Fruit fly (Drosophila melanogaster) whole organism, embryonic: Measurements from ENCODE around the gene CG42571.

Experiments
- Abd-B ChIP-seq: fragments of 200-800 bp; sonication (Bioruptor generic); optimal IDR thresholded peaks from 2 replicates; lab custom pipeline; 2018; ENCODE audit warnings: missing biosample characterization, mild to moderate bottlenecking, missing genetic modification characterization, moderate library complexity
- Atf3 ChIP-seq: fragments of 200-800 bp; sonication (Bioruptor generic); optimal IDR thresholded peaks from 3 replicates; lab custom pipeline; 2016; ENCODE audit warnings: missing biosample characterization, missing genetic modification characterization
- CG10366 ChIP-seq: fragments of 200-800 bp; sonication (Bioruptor generic); IDR thresholded peaks from 2 replicates; pipeline ENCODE4 v1.3.6; 2022; ENCODE audit warnings: missing biosample characterization, missing genetic modification characterization
- CG12299 ChIP-seq: fragments of 200-800 bp; sonication (Bioruptor generic); optimal IDR thresholded peaks from 2 replicates; lab custom pipeline; 2018; ENCODE audit warnings: missing biosample characterization, mild to moderate bottlenecking, missing genetic modification characterization
- CG12391 ChIP-seq: fragments of 200-800 bp; sonication (Bioruptor generic); optimal IDR thresholded peaks from 3 replicates; lab custom pipeline; 2018; ENCODE audit warnings: missing biosample characterization, mild to moderate bottlenecking, missing genetic modification characterization, moderate library complexity
- CG12744 ChIP-seq: fragments of 200-800 bp; sonication (Bioruptor generic); optimal IDR thresholded peaks from 2 replicates; lab custom pipeline; 2016; ENCODE audit warnings: missing biosample characterization, missing genetic modification characterization
- CG15269 ChIP-seq: fragments of 200-800 bp; sonication (Bioruptor generic); optimal IDR thresholded peaks from 2 replicates; lab custom pipeline; 2018; ENCODE audit warnings: missing biosample characterization, mild to moderate bottlenecking, missing genetic modification characterization, moderate library complexity
- CG16863 ChIP-seq: fragments of 200-800 bp; sonication (Bioruptor generic); optimal IDR thresholded peaks from 3 replicates; lab custom pipeline; 2016; ENCODE audit warnings: missing biosample characterization, missing genetic modification characterization
- CG18011 ChIP-seq: fragments of 200-800 bp; sonication (Bioruptor generic); optimal IDR thresholded peaks from 2 replicates; lab custom pipeline; 2017; ENCODE audit warnings: missing biosample characterization, missing genetic modification characterization, mild to moderate bottlenecking, moderate library complexity, missing genotype
- CG3065 ChIP-seq: fragments of 200-800 bp; sonication (Bioruptor generic); optimal IDR thresholded peaks from 2 replicates; lab custom pipeline; 2016; ENCODE audit warnings: missing biosample characterization, missing genetic modification characterization
- CG31224 ChIP-seq: fragments of 200-800 bp; sonication (Bioruptor generic); IDR thresholded peaks from 2 replicates; pipeline ENCODE4 v1.3.6; 2022; ENCODE audit warnings: missing biosample characterization, missing genetic modification characterization
- CG3726 ChIP-seq: fragments of 200-800 bp; sonication (Bioruptor generic); IDR thresholded peaks from 3 replicates; pipeline ENCODE4, ENCODE4 v1.3.6; 2022; ENCODE audit warnings: missing biosample characterization, missing genetic modification characterization
- CG4424 ChIP-seq: fragments of 200-800 bp; sonication (Bioruptor generic); optimal IDR thresholded peaks from 3 replicates; lab custom pipeline; 2016; ENCODE audit warnings: missing biosample characterization, missing genetic modification characterization
- CG6254 ChIP-seq: fragments of 200-800 bp; sonication (Bioruptor generic); optimal IDR thresholded peaks from 3 replicates; lab custom pipeline; 2017; ENCODE audit warnings: mild to moderate bottlenecking, missing biosample characterization, missing genetic modification reagents, missing genetic modification characterization
- CG6272 ChIP-seq: fragments of 200-800 bp; sonication (Bioruptor generic); IDR thresholded peaks from 2 replicates; pipeline ENCODE4 v1.3.6; 2022; ENCODE audit warnings: missing biosample characterization, missing genetic modification characterization
- CG7372 ChIP-seq: fragments of 200-800 bp; sonication (Bioruptor generic); IDR thresholded peaks from 2 replicates; pipeline ENCODE4 v1.3.6; 2022; ENCODE audit warnings: missing biosample characterization, missing genetic modification characterization
- CG7987 ChIP-seq: fragments of 200-800 bp; sonication (Bioruptor generic); optimal IDR thresholded peaks from 2 replicates; lab custom pipeline; 2018; ENCODE audit warnings: missing biosample characterization, mild to moderate bottlenecking, missing genetic modification characterization, moderate library complexity
- CG8388 ChIP-seq: fragments of 200-800 bp; sonication (Bioruptor generic); optimal IDR thresholded peaks from 2 replicates; lab custom pipeline; 2019; ENCODE audit warnings: missing biosample characterization, mild to moderate bottlenecking, missing genetic modification characterization, moderate library complexity
- CG8478 ChIP-seq: fragments of >200 bp; optimal IDR thresholded peaks from 2 replicates; lab custom pipeline; 2018
- CG8765 ChIP-seq: fragments of 200-800 bp; sonication (Bioruptor generic); IDR thresholded peaks from 2 replicates; pipeline ENCODE4 v1.3.6; 2022; ENCODE audit warnings: missing biosample characterization, missing genetic modification characterization
- CG9797 ChIP-seq: fragments of 200-800 bp; sonication (Bioruptor generic); optimal IDR thresholded peaks from 3 replicates; lab custom pipeline; 2018; ENCODE audit warnings: missing biosample characterization, mild to moderate bottlenecking, missing genetic modification characterization
- CG9817 ChIP-seq: fragments of 200-800 bp; sonication (Bioruptor generic); optimal IDR thresholded peaks from 2 replicates; lab custom pipeline; 2018; ENCODE audit warnings: missing biosample characterization, mild to moderate bottlenecking, missing genetic modification characterization, moderate library complexity
- Dll ChIP-seq: fragments of 200-800 bp; sonication (Bioruptor generic); IDR thresholded peaks from 4 replicates; pipeline ENCODE4 v1.3.6; 2022; ENCODE audit warnings: missing biosample characterization, missing genetic modification characterization; ENCODE audit not compliant: partially characterized antibody
- Elba2 ChIP-seq: fragments of 200-800 bp; sonication (Bioruptor generic); optimal IDR thresholded peaks from 3 replicates; lab custom pipeline; 2016; ENCODE audit warnings: missing biosample characterization, missing genetic modification characterization
- Fer2 ChIP-seq: fragments of 200-800 bp; sonication (Bioruptor generic); optimal IDR thresholded peaks from 2 replicates; lab custom pipeline; 2018; ENCODE audit warnings: missing biosample characterization, mild to moderate bottlenecking, missing genetic modification characterization, moderate library complexity
- Hr78 ChIP-seq, 2 experiments: fragments of 200-800 bp in 1 of 2; fragments of >200 bp in 1 of 2; sonication (Bioruptor generic) in 1 of 2; optimal IDR thresholded peaks; 2 replicates each; lab custom pipeline; 2017 to 2019; ENCODE audit warnings: missing biosample characterization in 2 of 2, missing genetic modification characterization in 2 of 2, mild to moderate bottlenecking in 1 of 2, moderate library complexity in 1 of 2
- Jarid2 ChIP-seq: fragments of 200-800 bp; sonication (Bioruptor generic); optimal IDR thresholded peaks from 3 replicates; lab custom pipeline; 2017; ENCODE audit warnings: mild to moderate bottlenecking, missing biosample characterization, missing genetic modification reagents, missing genetic modification characterization
- Med ChIP-seq: fragments of 200-800 bp; sonication (Bioruptor generic); peaks from one replicate; lab custom pipeline; 2016; ENCODE audit warnings: missing biosample characterization, missing genetic modification characterization, mild to moderate bottlenecking, inconsistent platforms, moderate library complexity
- Meics ChIP-seq: fragments of 200-800 bp; sonication (Bioruptor generic); optimal IDR thresholded peaks from 2 replicates; lab custom pipeline; 2017; ENCODE audit warnings: missing biosample characterization, mild to moderate bottlenecking, missing genetic modification characterization
- NK7.1 ChIP-seq: fragments of 200-800 bp; sonication (Bioruptor generic); optimal IDR thresholded peaks from 3 replicates; lab custom pipeline; 2016; ENCODE audit warnings: missing biosample characterization, missing genetic modification characterization
- Poxn ChIP-seq: fragments of 200-800 bp; sonication (Bioruptor generic); IDR thresholded peaks from 2 replicates; pipeline ENCODE4 v1.3.6; 2022; ENCODE audit warnings: missing biosample characterization, missing genetic modification characterization
- Ravus ChIP-seq: fragments of 200-800 bp; sonication (Bioruptor generic); IDR thresholded peaks from 2 replicates; pipeline ENCODE4 v1.3.6; 2022; ENCODE audit warnings: missing biosample characterization, missing genetic modification characterization
- Xbp1 ChIP-seq: fragments of 200-800 bp; sonication (Bioruptor generic); optimal IDR thresholded peaks from 3 replicates; lab custom pipeline; 2016; ENCODE audit warnings: missing biosample characterization, mild to moderate bottlenecking, missing genetic modification characterization
- bsh ChIP-seq, 2 experiments: fragments of 200-800 bp; sonication (Bioruptor generic); optimal IDR thresholded peaks; 2 replicates each; lab custom pipeline; 2017 to 2018; ENCODE audit warnings: mild to moderate bottlenecking in 2 of 2, missing biosample characterization in 2 of 2, missing genetic modification characterization in 2 of 2, moderate library complexity in 1 of 2
- chinmo ChIP-seq: fragments of 200-800 bp; sonication (Bioruptor generic); IDR thresholded peaks from 4 replicates; pipeline ENCODE4 v1.3.6; 2022; ENCODE audit warnings: missing biosample characterization, missing genetic modification characterization; ENCODE audit not compliant: partially characterized antibody
- crc ChIP-seq: fragments of 200-800 bp; sonication (Bioruptor generic); optimal IDR thresholded peaks from 2 replicates; lab custom pipeline; 2016; ENCODE audit warnings: missing biosample characterization, missing genetic modification characterization
- dmrt11E ChIP-seq: fragments of 200-800 bp; sonication (Bioruptor generic); optimal IDR thresholded peaks from 3 replicates; lab custom pipeline; 2018; ENCODE audit warnings: missing biosample characterization, mild to moderate bottlenecking, missing genetic modification characterization, moderate library complexity
- en ChIP-seq: fragments of 200-800 bp; sonication (Bioruptor generic); optimal IDR thresholded peaks from 2 replicates; lab custom pipeline; 2016; ENCODE audit warnings: missing biosample characterization, missing genetic modification characterization
- fu2 ChIP-seq: fragments of 200-800 bp; sonication (Bioruptor generic); optimal IDR thresholded peaks from 2 replicates; lab custom pipeline; 2016; ENCODE audit warnings: missing biosample characterization, missing genetic modification characterization
- gfzf ChIP-seq: fragments of 200-800 bp; sonication (Bioruptor generic); optimal IDR thresholded peaks from 2 replicates; lab custom pipeline; 2016; ENCODE audit warnings: missing biosample characterization, mild to moderate bottlenecking, missing genetic modification characterization, moderate library complexity
- insv ChIP-seq, 2 experiments: fragments of 200-800 bp; sonication (Bioruptor generic); optimal IDR thresholded peaks; 3 replicates each; lab custom pipeline; 2016 to 2018; ENCODE audit warnings: missing biosample characterization in 2 of 2, missing genetic modification characterization in 2 of 2
- kah ChIP-seq: fragments of 200-800 bp; sonication (Bioruptor generic); optimal IDR thresholded peaks from 2 replicates; lab custom pipeline; 2018; ENCODE audit warnings: missing biosample characterization, mild to moderate bottlenecking, missing genetic modification characterization
- mld ChIP-seq: fragments of 200-800 bp; sonication (Bioruptor generic); IDR thresholded peaks from 3 replicates; pipeline ENCODE4 v1.3.6; 2022; ENCODE audit warnings: missing biosample characterization, missing genetic modification characterization; ENCODE audit not compliant: partially characterized antibody
- org-1 ChIP-seq: fragments of 200-800 bp; sonication (Bioruptor generic); optimal IDR thresholded peaks from 2 replicates; lab custom pipeline; 2017; ENCODE audit warnings: missing biosample characterization, missing genetic modification characterization
- shn ChIP-seq: fragments of 200-800 bp; sonication (Bioruptor generic); optimal IDR thresholded peaks from 3 replicates; lab custom pipeline; 2016; ENCODE audit warnings: missing biosample characterization, missing genetic modification characterization
- sima ChIP-seq: fragments of 200-800 bp; sonication (Bioruptor generic); optimal IDR thresholded peaks from 2 replicates; lab custom pipeline; 2016; ENCODE audit warnings: missing biosample characterization, missing genetic modification characterization
- sqz ChIP-seq: fragments of 200-800 bp; sonication (Bioruptor generic); optimal IDR thresholded peaks from 3 replicates; lab custom pipeline; 2018; ENCODE audit warnings: missing biosample characterization, mild to moderate bottlenecking, missing genetic modification characterization
- sr ChIP-seq: fragments of 200-800 bp; sonication (Bioruptor generic); IDR thresholded peaks from 3 replicates; pipeline ENCODE4 v1.3.6; 2022; ENCODE audit warnings: missing biosample characterization, missing genetic modification characterization
- twi ChIP-seq: fragments of 200-800 bp; optimal IDR thresholded peaks from 2 replicates; lab custom pipeline; 2019; ENCODE audit warnings: missing biosample characterization, mild to moderate bottlenecking, missing genetic modification characterization, moderate library complexity
- vfl ChIP-seq: fragments of 200-800 bp; sonication (Bioruptor generic); optimal IDR thresholded peaks from 2 replicates; lab custom pipeline; 2016; ENCODE audit warnings: missing biosample characterization, missing genetic modification characterization

The CG42571 gene

dm6 chr3L:15715788-15716503 lies at the start of gene CG42571 (continued):
- TF ChIP-seq Dll (GFP tag; lab: Robert Waterston, UW) (no peak), insv (GFP tag; optimal IDR thresholded peaks at IDR 0.05; lab: Kevin White, UChicago) (no peak), Elba2 (GFP tag; lab: Kevin White, UChicago) (no peak), dmrt11E (tag; lab: Kevin White, UChicago) (peak; percentile 51), CG9817 (no peak), Abd-B (GFP tag; lab: Kevin White, UChicago) (no peak), shn (peak; percentile 31), CG8478 (lab: Kevin White, UChicago) (no peak), Jarid2 (GFP tag; lab: Kevin White, UChicago) (peak; percentile 25), CG12299 (tag; lab: Kevin White, UChicago) (no peak), chinmo (GFP tag; lab: Robert Waterston, UW) (no peak), CG6272 (no peak), Fer2 (tag; lab: Kevin White, UChicago) (no peak), Med (GFP tag; lab: Kevin White, UChicago) (peak; percentile 87), org-1 (GFP tag; lab: Kevin White, UChicago) (peak; percentile 62), CG15269 (tag; lab: Kevin White, UChicago) (no peak), crc (no peak), Poxn (no peak), CG6254 (GFP tag; lab: Kevin White, UChicago) (peak; percentile 48), Atf3 (GFP tag; lab: Kevin White, UChicago) (no peak), CG8765 (GFP tag; lab: Robert Waterston, UW) (no peak), mld (GFP tag; lab: Robert Waterston, UW) (no peak), sqz (peak; percentile 35), Ravus (GFP tag; lab: Robert Waterston, UW) (no peak), sima (GFP tag; lab: Kevin White, UChicago) (no peak), CG9797 (GFP tag; lab: Kevin White, UChicago) (no peak), NK7.1 (GFP tag; lab: Kevin White, UChicago) (no peak), en (GFP tag; lab: Kevin White, UChicago) (peak; percentile 3), CG12744 (GFP tag; lab: Kevin White, UChicago) (no peak), CG3065 (GFP tag; lab: Kevin White, UChicago) (peak; percentile 8), CG4424 (GFP tag; lab: Kevin White, UChicago) (peak; percentile 22), sr (GFP tag; lab: Robert Waterston, UW) (no peak), Xbp1 (GFP tag; lab: Kevin White, UChicago) (no peak), CG10366 (GFP tag; lab: Robert Waterston, UW) (no peak), CG7372 (GFP tag; lab: Robert Waterston, UW) (0 out of 2 replicates have a peak, but pooled peaks have one; percentile 5), Hr78 (GFP tag; optimal IDR thresholded peaks at IDR 0.05; lab: Kevin White, UChicago) (peak in 1 of 2 experiments; percentile 72), Meics (GFP tag; lab: Kevin White, UChicago) (no peak), CG16863 (peak; percentile 30), CG7987 (peak; percentile 52), CG8388 (GFP tag; lab: Kevin White, UChicago) (no peak), fu2 (no peak), CG12391 (tag; lab: Kevin White, UChicago) (peak; percentile 4), vfl (no peak), gfzf (no peak), kah (no peak), CG31224 (GFP tag; lab: Robert Waterston, UW) (no peak), bsh (GFP tag; optimal IDR thresholded peaks at IDR 0.05; lab: Kevin White, UChicago) (peak in 1 of 2 experiments; percentile 58), CG18011 (GFP tag; lab: Kevin White, UChicago) (peak; percentile 39), CG3726 (GFP tag; lab: Robert Waterston, UW) (no peak), twi (tag; lab: Kevin White, UChicago) (peak; percentile 4)
